Worm (Caenorhabditis elegans) whole organism, L4/young adult: ENCODE results near the gene F40G12.10.

Source experiments
- W03F9.2 ChIP-seq: fragments of 150-350 bp; optimal IDR thresholded peaks from 2 replicates; lab custom pipeline; 2014; ENCODE audit warnings: missing biosample characterization, missing genetic modification characterization
- dao-5 ChIP-seq: sonication (generic microtip); optimal IDR thresholded peaks from 2 replicates; lab custom pipeline; 2016; ENCODE audit warnings: missing genotype, missing genetic modification characterization, moderate library complexity, missing compliant biosample characterization
- him-1 ChIP-seq: sonication (generic microtip); optimal IDR thresholded peaks from 2 replicates; lab custom pipeline; 2016; ENCODE audit warnings: missing genotype, missing genetic modification reagents, missing genetic modification characterization, missing compliant biosample characterization

- no peak for TF ChIP-seq W03F9.2 (tag; lab: Kevin White, UChicago)
- TF ChIP-seq dao-5 (tag; lab: Kevin White, UChicago) = no peak
- no peak for TF ChIP-seq him-1 (tag; lab: Kevin White, UChicago)
Observed at ce11 chrV:14260831-14261230, 22.5 kb upstream of the F40G12.10 start, which contains the start of gene F40G12.2.
